Fruit fly (Drosophila melanogaster): ENCODE measurements around the gene CG16711.

The CG16711 gene

dm6 chr3L:9695647-9696046, 8.5 kb upstream of the CG16711 start (continued):
- TF ChIP-seq CG13624 (GFP tag; optimal IDR thresholded peaks at IDR 0.05) (no peak), Hr3 (GFP tag; optimal IDR thresholded peaks at IDR 0.05) (no peak), CG6765 (GFP tag; optimal IDR thresholded peaks at IDR 0.05) (peak; percentile 6), eve (GFP tag; optimal IDR thresholded peaks at IDR 0.05) (no peak), Sox100B (GFP tag; optimal IDR thresholded peaks at IDR 0.05) (peak; percentile 22), PHDP (tag; optimal IDR thresholded peaks at IDR 0.05) (peak; percentile 45), fru (optimal IDR thresholded peaks at IDR 0.05) (no peak), prd (optimal IDR thresholded peaks at IDR 0.05) (no peak), prd (GFP tag; IDR thresholded peaks at IDR 0.05) (0 out of 3 replicates have a peak, but pooled peaks have one; percentile 11), CG7372 (GFP tag; IDR thresholded peaks at IDR 0.05) (no peak), esg (GFP tag; conservative IDR thresholded peaks at IDR 0.05) (0 out of 2 replicates have a peak, but pooled peaks have one; percentile 14), CG10959 (GFP tag; IDR thresholded peaks at IDR 0.05) (no peak), CG11398 (GFP tag; optimal IDR thresholded peaks at IDR 0.05) (no peak), CG7786 (GFP tag; optimal IDR thresholded peaks at IDR 0.05) (no peak), Nf-YB (GFP tag; optimal IDR thresholded peaks at IDR 0.05) (peak; percentile 2), NFAT (GFP tag; IDR thresholded peaks at IDR 0.05) (no peak), dmrt99B (tag; optimal IDR thresholded peaks at IDR 0.05) (peak; percentile 66), CG3163 (GFP tag; optimal IDR thresholded peaks at IDR 0.05) (no peak), sug (tag; optimal IDR thresholded peaks at IDR 0.05) (no peak), CG17912 (GFP tag; optimal IDR thresholded peaks at IDR 0.05) (no peak), CG30431 (GFP tag; optimal IDR thresholded peaks at IDR 0.05) (no peak), CG12391 (tag; optimal IDR thresholded peaks at IDR 0.05) (peak; percentile 54), Opbp (GFP tag; IDR thresholded peaks at IDR 0.05; ENCODE audit: partially characterized antibody) (no peak), fu2 (GFP tag; optimal IDR thresholded peaks at IDR 0.05) (no peak), Dp (GFP tag; optimal IDR thresholded peaks at IDR 0.05) (no peak), CG17361 (GFP tag; IDR thresholded peaks at IDR 0.05) (peak; percentile 70; the same call in 2 of the 3 replicates), eyg (GFP tag; optimal IDR thresholded peaks at IDR 0.05) (no peak), CG8765 (GFP tag; IDR thresholded peaks at IDR 0.05) (no peak), gsb (GFP tag; IDR thresholded peaks at IDR 0.05) (no peak), mirr (GFP tag; optimal IDR thresholded peaks at IDR 0.05) (no peak), CG6791 (GFP tag; IDR thresholded peaks at IDR 0.05; ENCODE audit: partially characterized antibody) (no peak), CG31441 (GFP tag; IDR thresholded peaks at IDR 0.05) (peak; percentile 59; the same call in 1 of the 2 replicates), CG11696 (GFP tag; IDR thresholded peaks at IDR 0.05) (no peak), CG2678 (tag; optimal IDR thresholded peaks at IDR 0.05) (peak; percentile 74), CG9876 (GFP tag; optimal IDR thresholded peaks at IDR 0.05) (no peak), dysf (GFP tag; IDR thresholded peaks at IDR 0.05) (peak; percentile 47; the same call in 1 of the 3 replicates), CG9932 (GFP tag; IDR thresholded peaks at IDR 0.05) (no peak), Mad (GFP tag; optimal IDR thresholded peaks at IDR 0.05) (no peak), wor (GFP tag; IDR thresholded peaks at IDR 0.05) (no peak), CG14710 (tag; optimal IDR thresholded peaks at IDR 0.05) (no peak), grn (GFP tag; optimal IDR thresholded peaks at IDR 0.05) (no peak), CG4707 (GFP tag; optimal IDR thresholded peaks at IDR 0.05) (no peak), grau (tag; optimal IDR thresholded peaks at IDR 0.05) (peak; percentile 64), zen2 (GFP tag; IDR thresholded peaks at IDR 0.05; ENCODE audit: partially characterized antibody) (no peak), dati (GFP tag; IDR thresholded peaks at IDR 0.05) (no peak), sens-2 (GFP tag; IDR thresholded peaks at IDR 0.05) (no peak), peb (GFP tag; IDR thresholded peaks at IDR 0.05) (no peak), zfh1 (GFP tag; IDR thresholded peaks at IDR 0.05) (no peak), CG5180 (GFP tag; optimal IDR thresholded peaks at IDR 0.05) (no peak), lov (optimal IDR thresholded peaks at IDR 0.05) (no peak), lov (GFP tag; IDR thresholded peaks at IDR 0.05) (no peak), CG7556 (GFP tag; optimal IDR thresholded peaks at IDR 0.05) (peak; percentile 66), sd (tag; optimal IDR thresholded peaks at IDR 0.05) (peak; percentile 5)

Measured in whole organism, embryonic.